Fruit fly (Drosophila melanogaster): ENCODE results near the gene CG13310.

The CG13310 gene

DNA sequence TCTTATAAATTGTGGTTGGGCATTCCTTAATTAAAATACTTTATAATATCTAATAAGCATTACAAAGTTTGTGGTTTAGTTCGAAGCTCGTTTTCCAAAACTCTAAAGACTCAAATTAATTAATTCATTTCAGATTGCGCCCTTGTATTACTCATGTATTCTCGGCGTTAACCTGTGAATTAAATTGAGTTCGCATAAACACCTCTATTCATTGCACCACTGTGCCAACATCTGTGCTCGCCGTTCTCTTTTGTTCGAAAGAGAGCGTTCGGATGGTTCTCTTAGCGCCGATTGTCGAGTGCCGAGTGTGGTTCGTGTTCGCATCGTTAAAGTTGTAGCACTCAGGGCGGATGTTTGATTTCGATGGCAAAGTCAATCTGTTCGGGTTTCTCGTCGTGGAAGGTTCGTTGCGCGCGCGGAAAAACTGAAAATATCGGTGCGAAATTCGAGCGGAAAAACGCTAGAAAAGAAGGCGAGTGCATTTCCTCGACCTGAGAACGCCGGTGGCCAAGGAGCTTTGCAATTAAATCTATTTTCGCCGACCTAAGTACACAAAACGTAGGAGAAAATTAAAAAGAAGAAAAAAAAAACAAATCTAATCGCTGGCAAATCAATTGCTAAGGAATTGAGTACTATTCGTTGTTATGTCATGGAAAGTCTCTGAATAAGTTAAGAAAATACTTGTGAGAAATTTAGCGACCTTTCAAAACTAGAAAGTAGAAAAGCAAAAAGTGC lies 27.0 kb upstream of the CG13310 start, which contains the start of gene dally (continued):
- TF ChIP-seq trem (tag; optimal IDR thresholded peaks at IDR 0.05) = peak; percentile 8
- TF ChIP-seq p53 (GFP tag; optimal IDR thresholded peaks at IDR 0.05) = no peak
- TF ChIP-seq CG15601 (tag; optimal IDR thresholded peaks at IDR 0.05) = peak; percentile 28
- no peak; the same call in 1 of the 2 replicates for TF ChIP-seq CG1024 (GFP tag; IDR thresholded peaks at IDR 0.05)
- no peak for TF ChIP-seq Dip3 (GFP tag; optimal IDR thresholded peaks at IDR 0.05)
- peak; percentile 56 for TF ChIP-seq abd-A (tag; optimal IDR thresholded peaks at IDR 0.05)
- TF ChIP-seq CG18599 (GFP tag; optimal IDR thresholded peaks at IDR 0.05) = peak; percentile 45

- no peak for TF ChIP-seq Hsf (GFP tag; optimal IDR thresholded peaks at IDR 0.05)
- TF ChIP-seq Hr51 (GFP tag; optimal IDR thresholded peaks at IDR 0.05) = no peak
- TF ChIP-seq hkb (optimal IDR thresholded peaks at IDR 0.05) = no peak
- TF ChIP-seq hkb (GFP tag; IDR thresholded peaks at IDR 0.05) = 0 out of 2 replicates have a peak, but pooled peaks have one; percentile 14
- TF ChIP-seq zen (tag; optimal IDR thresholded peaks at IDR 0.05) = peak; percentile 94
- no peak for TF ChIP-seq CG3163 (GFP tag; optimal IDR thresholded peaks at IDR 0.05)
- TF ChIP-seq ash1 (GFP tag; optimal IDR thresholded peaks at IDR 0.05) = no peak
- TF ChIP-seq Atf-2 (GFP tag; optimal IDR thresholded peaks at IDR 0.05) = no peak
- TF ChIP-seq ro (GFP tag; IDR thresholded peaks at IDR 0.05) = no peak
- TF ChIP-seq sens-2 (GFP tag; IDR thresholded peaks at IDR 0.05) = no peak
- TF ChIP-seq so (GFP tag; IDR thresholded peaks at IDR 0.05) = 0 out of 3 replicates have a peak, but pooled peaks have one; percentile 29
- TF ChIP-seq Gsc (GFP tag; IDR thresholded peaks at IDR 0.05) = no peak
- no peak for TF ChIP-seq cg (GFP tag; optimal IDR thresholded peaks at IDR 0.05)
- no peak for TF ChIP-seq Hand (GFP tag; optimal IDR thresholded peaks at IDR 0.05)
- TF ChIP-seq wek (GFP tag; optimal IDR thresholded peaks at IDR 0.05) = no peak
- TF ChIP-seq Fer1 (GFP tag; optimal IDR thresholded peaks at IDR 0.05) = no peak
- TF ChIP-seq Blimp-1 (GFP tag; optimal IDR thresholded peaks at IDR 0.05) = peak; percentile 36
- TF ChIP-seq NC2α (GFP tag; optimal IDR thresholded peaks at IDR 0.05) = no peak
- TF ChIP-seq CG5245 (GFP tag; optimal IDR thresholded peaks at IDR 0.05) = no peak
- TF ChIP-seq CG4360 (GFP tag; IDR thresholded peaks at IDR 0.05) = no peak
- TF ChIP-seq Rx (GFP tag; IDR thresholded peaks at IDR 0.05) = no peak
- TF ChIP-seq ranshi (GFP tag; IDR thresholded peaks at IDR 0.05) = no peak
- TF ChIP-seq emc (GFP tag; optimal IDR thresholded peaks at IDR 0.05) = no peak
- TF ChIP-seq bab2 (GFP tag; optimal IDR thresholded peaks at IDR 0.05) = no peak
- TF ChIP-seq sisA (GFP tag; IDR thresholded peaks at IDR 0.05) = no peak
- TF ChIP-seq ind (GFP tag; optimal IDR thresholded peaks at IDR 0.05) = no peak
- no peak for TF ChIP-seq H15 (GFP tag; IDR thresholded peaks at IDR 0.05)
- peak; percentile 22; the same call in 1 of the 2 replicates for TF ChIP-seq crol (GFP tag; IDR thresholded peaks at IDR 0.05)
- TF ChIP-seq Eip74EF (GFP tag; optimal IDR thresholded peaks at IDR 0.05) = no peak
- TF ChIP-seq CG32767 (GFP tag; IDR thresholded peaks at IDR 0.05) = no peak
- TF ChIP-seq Fer3 (tag; optimal IDR thresholded peaks at IDR 0.05) = no peak
- TF ChIP-seq NFAT (GFP tag; IDR thresholded peaks at IDR 0.05) = no peak
- TF ChIP-seq Med (GFP tag) = peak; percentile 4
- 0 out of 2 replicates have a peak, but pooled peaks have one; percentile 6 for TF ChIP-seq vvl (GFP tag; IDR thresholded peaks at IDR 0.05)
- TF ChIP-seq CG43689 (GFP tag; IDR thresholded peaks at IDR 0.05) = no peak
- no peak for TF ChIP-seq Sox100B (GFP tag; optimal IDR thresholded peaks at IDR 0.05)
- TF ChIP-seq Gug (GFP tag; IDR thresholded peaks at IDR 0.05) = no peak
- TF ChIP-seq kni (GFP tag; optimal IDR thresholded peaks at IDR 0.05) = no peak
- TF ChIP-seq slou (GFP tag; optimal IDR thresholded peaks at IDR 0.05) = no peak
- TF ChIP-seq CG17328 (GFP tag; IDR thresholded peaks at IDR 0.05) = no peak
- TF ChIP-seq Usf (GFP tag; optimal IDR thresholded peaks at IDR 0.05) = no peak
- TF ChIP-seq da (GFP tag; optimal IDR thresholded peaks at IDR 0.05) = no peak
- no peak for TF ChIP-seq grn (GFP tag; optimal IDR thresholded peaks at IDR 0.05)
Observed at dm6 chr3L:8826038-8826437, 25.7 kb upstream of the CG13310 start.

Data from whole organism, embryonic.